Worm (Caenorhabditis elegans) whole organism, young adult: ENCODE results near the gene ttr-44.
A peak's percentile ranks its signal among the peaks of the same experiment; 100 is the strongest.

ENCODE experiments used
- B0019.2 ChIP-seq: fragments of 200-800 bp; sonication (Bioruptor generic); conservative IDR thresholded peaks from 2 replicates; pipeline ENCODE4 v1.3.6; 2022; ENCODE audit warnings: missing genetic modification reagents, missing genetic modification characterization, missing compliant biosample characterization
- C06A6.2 ChIP-seq: fragments of 200-800 bp; sonication (Bioruptor generic); conservative IDR thresholded peaks from 2 replicates; pipeline ENCODE4 v1.3.6; 2022; ENCODE audit warnings: missing genetic modification characterization, missing compliant biosample characterization
- D2030.7 ChIP-seq: fragments of 200-800 bp; sonication (Bioruptor generic); IDR thresholded peaks from 2 replicates; pipeline ENCODE4 v1.3.6; 2022; ENCODE audit warnings: missing genetic modification reagents, missing genetic modification characterization, missing compliant biosample characterization
- F23B12.7 ChIP-seq: sonication (generic microtip); optimal IDR thresholded peaks from 2 replicates; lab custom pipeline; 2017; ENCODE audit warnings: missing genetic modification characterization, mild to moderate bottlenecking, missing compliant biosample characterization, antibody characterized with exemption, moderate library complexity; ENCODE audit not compliant: insufficient read depth
- F33H1.4 ChIP-seq: fragments of 200-800 bp; sonication (Bioruptor generic); IDR thresholded peaks from 2 replicates; pipeline ENCODE4 v1.3.6; 2022; ENCODE audit warnings: missing genetic modification reagents, missing genetic modification characterization, missing compliant biosample characterization
- Y56A3A.18 ChIP-seq: fragments of 200-800 bp; sonication (Bioruptor generic); IDR thresholded peaks from 2 replicates; pipeline ENCODE4 v1.3.6; 2022; ENCODE audit warnings: missing genetic modification reagents, missing genetic modification characterization, missing compliant biosample characterization
- Y67H2A.10 ChIP-seq: fragments of 200-800 bp; sonication (Bioruptor generic); conservative IDR thresholded peaks from 2 replicates; pipeline ENCODE4 v1.3.6; 2022; ENCODE audit warnings: missing genetic modification reagents, missing genetic modification characterization, missing compliant biosample characterization
- atf-7 ChIP-seq: sonication (generic microtip); optimal IDR thresholded peaks from 2 replicates; lab custom pipeline; 2017; ENCODE audit warnings: mild to moderate bottlenecking, missing genetic modification characterization, missing compliant biosample characterization
- attf-5 ChIP-seq: fragments of 200-800 bp; sonication (Bioruptor generic); optimal IDR thresholded peaks from 2 replicates; lab custom pipeline; 2018; ENCODE audit warnings: mild to moderate bottlenecking, missing genetic modification characterization, missing compliant biosample characterization
- bed-1 ChIP-seq: fragments of 200-800 bp; sonication (Bioruptor generic); IDR thresholded peaks from 2 replicates; pipeline ENCODE4 v1.3.6; 2022; ENCODE audit warnings: missing genetic modification reagents, missing genetic modification characterization, missing compliant biosample characterization
- ceh-27 ChIP-seq: fragments of 200-800 bp; sonication (Bioruptor generic); optimal IDR thresholded peaks from 2 replicates; lab custom pipeline; 2018; ENCODE audit warnings: mild to moderate bottlenecking, missing genetic modification characterization, moderate library complexity, missing compliant biosample characterization
- ceh-79 ChIP-seq: sonication (generic microtip); optimal IDR thresholded peaks from 2 replicates; lab custom pipeline; 2017; ENCODE audit warnings: mild to moderate bottlenecking, missing genetic modification characterization, missing compliant biosample characterization
- ceh-91 ChIP-seq: fragments of 200-800 bp; sonication (Bioruptor generic); IDR thresholded peaks from 2 replicates; pipeline ENCODE4 v1.3.6; 2022; ENCODE audit warnings: missing genetic modification reagents, missing genetic modification characterization, missing compliant biosample characterization
- die-1 ChIP-seq: sonication (generic microtip); optimal IDR thresholded peaks from 2 replicates; lab custom pipeline; 2016; ENCODE audit warnings: missing genotype, mild to moderate bottlenecking, missing genetic modification characterization, missing compliant biosample characterization
- dox-1 ChIP-seq: fragments of 200-800 bp; sonication (Bioruptor generic); IDR thresholded peaks from 2 replicates; pipeline ENCODE4 v1.3.6; 2022; ENCODE audit warnings: missing genetic modification reagents, missing genetic modification characterization, missing compliant biosample characterization
- egrh-3 ChIP-seq: fragments of 200-800 bp; sonication (Bioruptor generic); IDR thresholded peaks from 2 replicates; pipeline ENCODE4 v1.3.6; 2022; ENCODE audit warnings: missing genetic modification reagents, missing genetic modification characterization, missing compliant biosample characterization
- hsf-1 ChIP-seq: fragments of 200-800 bp; sonication (Bioruptor generic); IDR thresholded peaks from 2 replicates; pipeline ENCODE4 v1.3.6; 2022; ENCODE audit warnings: missing genetic modification reagents, missing genetic modification characterization, missing compliant biosample characterization
- lin-40 ChIP-seq: sonication (generic microtip); optimal IDR thresholded peaks from 2 replicates; lab custom pipeline; 2016; ENCODE audit warnings: missing genetic modification characterization, mild to moderate bottlenecking, missing compliant biosample characterization, missing genotype, missing genetic modification reagents
- lin-54 ChIP-seq: fragments of 200-800 bp; sonication (Bioruptor generic); optimal IDR thresholded peaks from 2 replicates; lab custom pipeline; 2018; ENCODE audit warnings: mild to moderate bottlenecking, missing genetic modification characterization, missing compliant biosample characterization
- lir-1 ChIP-seq: fragments of 200-800 bp; sonication (Bioruptor generic); conservative IDR thresholded peaks from 2 replicates; pipeline ENCODE4 v1.3.6; 2022; ENCODE audit warnings: missing genetic modification reagents, missing genetic modification characterization, missing compliant biosample characterization
- lsl-1 ChIP-seq: fragments of 200-800 bp; sonication (Bioruptor generic); optimal IDR thresholded peaks from 2 replicates; lab custom pipeline; 2018; ENCODE audit warnings: mild to moderate bottlenecking, missing genetic modification characterization, moderate library complexity, missing compliant biosample characterization
- madf-10 ChIP-seq: sonication (generic microtip); optimal IDR thresholded peaks from 2 replicates; lab custom pipeline; 2016; ENCODE audit warnings: mild to moderate bottlenecking, missing genetic modification characterization, missing compliant biosample characterization
- mcd-1 ChIP-seq: fragments of 200-800 bp; sonication (Bioruptor generic); IDR thresholded peaks from 2 replicates; pipeline ENCODE4 v1.3.6; 2022; ENCODE audit warnings: missing genetic modification reagents, missing genetic modification characterization, missing compliant biosample characterization
- mes-4 ChIP-seq: sonication (generic microtip); optimal IDR thresholded peaks from 2 replicates; lab custom pipeline; 2016; ENCODE audit warnings: missing genotype, missing genetic modification characterization, missing compliant biosample characterization
- nhr-80 ChIP-seq: sonication (generic microtip); optimal IDR thresholded peaks from 2 replicates; lab custom pipeline; 2016; ENCODE audit warnings: missing genetic modification characterization, missing compliant biosample characterization
- nhr-90 ChIP-seq: sonication (generic microtip); optimal IDR thresholded peaks from 2 replicates; lab custom pipeline; 2016; ENCODE audit warnings: missing genotype, mild to moderate bottlenecking, missing genetic modification characterization, missing compliant biosample characterization
- pbrm-1 ChIP-seq: fragments of 200-800 bp; sonication (Bioruptor generic); IDR thresholded peaks from 2 replicates; pipeline ENCODE4 v1.3.6; 2022; ENCODE audit warnings: missing genetic modification reagents, missing genetic modification characterization, missing compliant biosample characterization
- pha-4 ChIP-seq: fragments of 150-350 bp; sonication (generic microtip); optimal IDR thresholded peaks from 2 replicates; lab custom pipeline; 2014; ENCODE audit warnings: missing biosample characterization, missing genetic modification reagents, missing genetic modification characterization
- rcor-1 ChIP-seq: fragments of 200-800 bp; sonication (Bioruptor generic); IDR thresholded peaks from 2 replicates; pipeline ENCODE4 v1.3.6; 2022; ENCODE audit warnings: missing genetic modification reagents, missing genetic modification characterization, missing compliant biosample characterization
- snpc-1.1 ChIP-seq: sonication (generic microtip); optimal IDR thresholded peaks from 2 replicates; lab custom pipeline; 2017; ENCODE audit warnings: missing genetic modification characterization, mild to moderate bottlenecking, missing compliant biosample characterization, antibody characterized with exemption, moderate library complexity, missing genotype, missing genetic modification reagents; ENCODE audit not compliant: insufficient read depth
- snpc-3.4 ChIP-seq: sonication (generic microtip); optimal IDR thresholded peaks from 2 replicates; lab custom pipeline; 2017; ENCODE audit warnings: missing genetic modification characterization, mild to moderate bottlenecking, missing compliant biosample characterization, antibody characterized with exemption, moderate library complexity, missing genotype, missing genetic modification reagents
- snpc-4 ChIP-seq, 5 experiments: fragments of 150-350 bp in 1 of 5; sonication (generic microtip) in 4 of 5; optimal IDR thresholded peaks; 2 replicates each; lab custom pipeline; 2014 to 2018; ENCODE audit warnings: missing genetic modification characterization in 5 of 5, missing biosample characterization in 3 of 5, antibody characterized with exemption in 2 of 5, mild to moderate bottlenecking in 2 of 5, missing compliant biosample characterization in 2 of 5, missing genotype in 2 of 5, moderate library complexity in 2 of 5, missing genetic modification reagents in 1 of 5
- zim-3 ChIP-seq: sonication (generic microtip); optimal IDR thresholded peaks from 2 replicates; lab custom pipeline; 2017; ENCODE audit warnings: mild to moderate bottlenecking, missing genetic modification characterization, moderate library complexity, missing compliant biosample characterization
- ztf-3 ChIP-seq: fragments of 200-800 bp; sonication (Bioruptor generic); optimal IDR thresholded peaks from 2 replicates; lab custom pipeline; 2018; ENCODE audit warnings: mild to moderate bottlenecking, missing genetic modification characterization, missing compliant biosample characterization

Gene ttr-44

ce11 chrV:13530698-13531097, at the start of gene ttr-44:
Gene ttr-44, minus strand, starts transcription at chrV:13530744.
- TF ChIP-seq madf-10 (no peak), mes-4 (tag; lab: Kevin White, UChicago) (no peak), nhr-80 (tag; lab: Kevin White, UChicago) (peak; percentile 67), Y67H2A.10 (GFP tag; lab: Robert Waterston, UW) (no peak), ztf-3 (GFP tag; lab: Kevin White, UChicago) (no peak)

DNA sequence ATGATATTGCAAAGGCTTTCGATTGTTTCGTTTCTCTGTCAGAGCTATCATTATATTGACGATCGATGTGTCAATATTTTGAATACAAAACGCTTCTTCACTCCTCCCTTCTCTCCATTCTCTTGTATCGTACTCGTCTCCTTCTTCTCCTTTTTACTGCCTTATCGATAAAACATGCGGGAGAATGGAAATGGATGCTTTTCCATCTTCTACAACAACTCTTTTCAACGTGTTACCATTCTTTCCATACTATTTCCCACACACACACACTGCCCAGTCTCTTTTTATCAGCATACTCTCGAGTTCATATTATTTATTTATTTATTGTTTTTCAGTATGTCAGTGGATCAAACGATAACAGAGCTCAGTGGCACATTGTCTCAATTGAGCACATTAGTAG, 48.1 kb upstream of the ttr-44 start, which contains the start of gene C50B8.6:
TSS of gene C50B8.6 (plus strand) at position 336 of the 400 bp plus-strand sequence.
- TF ChIP-seq egrh-3 (GFP tag; lab: Robert Waterston, UW) = no peak
- TF ChIP-seq nhr-80 (tag; lab: Kevin White, UChicago) = peak; percentile 82
- no peak for TF ChIP-seq C06A6.2 (GFP tag; lab: Robert Waterston, UW)
- no peak for TF ChIP-seq zim-3 (tag; lab: Kevin White, UChicago)

DNA sequence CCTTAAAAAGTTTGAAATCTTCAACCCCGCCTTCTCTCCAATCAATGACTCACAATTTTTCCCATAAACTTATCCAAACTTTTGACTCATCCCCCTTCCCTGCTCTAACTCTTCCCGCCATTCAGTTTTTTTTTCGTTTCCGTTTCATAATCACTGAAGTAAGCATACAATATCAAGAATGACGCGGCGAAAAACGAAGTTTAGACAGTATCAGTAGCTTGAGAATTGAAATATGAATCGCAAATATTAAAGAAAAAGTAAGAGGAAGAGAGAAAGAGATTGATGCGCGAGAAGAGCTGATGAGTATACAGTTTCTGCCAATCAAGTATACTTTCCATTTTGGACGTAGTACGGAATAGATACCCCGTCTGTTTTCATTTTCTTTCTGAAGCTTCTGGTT, 46.9 kb upstream of the ttr-44 start:
- TF ChIP-seq ztf-3 (GFP tag; lab: Kevin White, UChicago) (no peak), pbrm-1 (GFP tag; lab: Robert Waterston, UW) (no peak), nhr-80 (tag; lab: Kevin White, UChicago) (peak; percentile 75)

DNA sequence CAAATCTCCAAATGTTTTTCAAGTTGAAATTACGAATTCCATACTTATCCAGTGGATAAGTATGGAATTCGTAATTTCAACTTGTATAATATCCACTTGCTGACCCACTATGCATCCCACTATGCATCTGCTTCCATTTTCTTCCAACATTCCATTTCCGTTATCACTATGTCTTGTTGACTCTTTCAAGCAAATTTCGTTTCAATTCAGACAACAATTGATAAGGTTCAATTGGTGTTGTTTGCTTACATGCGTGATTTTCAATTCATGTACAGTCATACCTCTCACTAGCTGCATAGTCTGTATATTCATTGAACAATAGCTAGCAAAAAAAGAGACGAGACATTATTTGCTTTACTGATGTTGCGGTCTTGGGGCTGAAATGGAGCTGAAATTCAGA, 46.3 kb upstream of the ttr-44 start:
- TF ChIP-seq nhr-80 (tag; lab: Kevin White, UChicago) = peak; percentile 17
- TF ChIP-seq F33H1.4 (GFP tag; lab: Robert Waterston, UW) = no peak
- TF ChIP-seq ceh-79 (tag; lab: Kevin White, UChicago) = no peak

DNA sequence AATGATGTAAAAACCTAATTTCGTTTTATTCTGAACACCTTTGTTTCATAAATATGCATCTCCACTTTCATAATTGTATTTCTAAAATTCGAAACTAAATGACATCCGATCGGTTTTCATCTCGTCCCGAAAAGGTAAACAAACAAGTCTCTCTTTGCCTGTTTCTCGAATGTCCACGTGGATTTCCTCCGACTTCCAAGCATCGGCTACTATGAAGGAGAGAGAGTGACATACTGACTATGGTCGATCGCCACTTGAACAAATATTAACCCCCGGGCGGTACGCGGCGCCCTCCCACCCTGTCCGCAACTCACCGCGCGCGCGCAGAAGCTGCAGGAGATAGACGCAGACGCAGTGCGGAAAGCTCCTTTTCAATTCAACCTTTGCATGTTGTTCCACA, 45.3 kb upstream of the ttr-44 start:
- no peak for TF ChIP-seq die-1
- 0 out of 2 replicates have a peak, but pooled peaks have one; percentile 9 for TF ChIP-seq hsf-1 (GFP tag; lab: Robert Waterston, UW)

- TF ChIP-seq dox-1 (GFP tag; lab: Robert Waterston, UW) (no peak), nhr-90 (tag; lab: Kevin White, UChicago) (no peak), bed-1 (GFP tag; lab: Robert Waterston, UW) (no peak), snpc-4 (GFP tag; optimal IDR thresholded peaks at IDR 0.05; lab: Kevin White, UChicago) (no peak), snpc-4 (tag; optimal IDR thresholded peaks at IDR 0.05; lab: Kevin White, UChicago) (peak in 1 of 4 experiments; percentile 8), nhr-80 (tag; lab: Kevin White, UChicago) (peak; percentile 75), atf-7 (tag; lab: Kevin White, UChicago) (no peak)
Measured at ce11 chrV:13571714-13572258, 41.2 kb upstream of the ttr-44 start, which contains the start of gene C50B8.4. Gene C50B8.4, plus strand, starts transcription at chrV:13572012.

- TF ChIP-seq madf-10 = no peak
- TF ChIP-seq nhr-80 (tag; lab: Kevin White, UChicago) = peak; percentile 8
- TF ChIP-seq D2030.7 (GFP tag; lab: Robert Waterston, UW) = peak; percentile 45
- TF ChIP-seq ceh-91 (GFP tag; lab: Robert Waterston, UW) = no peak
- 0 out of 2 replicates have a peak, but pooled peaks have one; percentile 24 for TF ChIP-seq dox-1 (GFP tag; lab: Robert Waterston, UW)
- no peak for TF ChIP-seq snpc-1.1 (tag; lab: Kevin White, UChicago)
- TF ChIP-seq ceh-27 (GFP tag; lab: Kevin White, UChicago) = no peak
- TF ChIP-seq lin-40 (tag; lab: Kevin White, UChicago) = no peak
- no peak for TF ChIP-seq lir-1 (GFP tag; lab: Robert Waterston, UW)
- no peak for TF ChIP-seq B0019.2 (GFP tag; lab: Robert Waterston, UW)
- TF ChIP-seq pha-4 (tag; lab: Kevin White, UChicago) = no peak
- TF ChIP-seq lin-54 (GFP tag; lab: Kevin White, UChicago) = peak; percentile 65
- peak; percentile 29; the same call in 1 of the 2 replicates for TF ChIP-seq rcor-1 (GFP tag; lab: Robert Waterston, UW)
- peak; percentile 94 for TF ChIP-seq mcd-1 (GFP tag; lab: Robert Waterston, UW)
- TF ChIP-seq Y56A3A.18 (GFP tag; lab: Robert Waterston, UW) = no peak
- peak; percentile 9 for TF ChIP-seq attf-5 (GFP tag; lab: Kevin White, UChicago)
- TF ChIP-seq snpc-3.4 (tag; lab: Kevin White, UChicago) = peak; percentile 67
- no peak for TF ChIP-seq ceh-79 (tag; lab: Kevin White, UChicago)
- peak; percentile 3 for TF ChIP-seq F23B12.7 (tag; lab: Kevin White, UChicago)
- peak; percentile 41 for TF ChIP-seq lsl-1 (GFP tag; lab: Kevin White, UChicago)
Measured at ce11 chrV:13568533-13568932, 38.0 kb upstream of the ttr-44 start, which contains the start of the genes nuaf-1 and bir-2. Gene nuaf-1, minus strand, starts transcription at chrV:13568630. Gene bir-2, plus strand, starts transcription at chrV:13568850.
